In genomic region chrIV:16125777-16126176, ce11 we compare ENCODE assay signal across 2 worm cellular contexts.
TF ChIP-seq lines count a peak whose summit lies in the region.

No protein-coding gene starts in this region.

TF ChIP-seq in whole organism, L4 larva, 104 proteins besides CTCF, POLR2A, EP300 and RAD21:
- TF ChIP-seq snpc-1.2 (GFP tag; IDR thresholded peaks at IDR 0.05; lab: Robert Waterston, UW) = peak; percentile 76
- no peak for TF ChIP-seq ces-1 (GFP tag; optimal IDR thresholded peaks at IDR 0.05; lab: Kevin White, UChicago)

TF ChIP-seq in whole organism, young adult, 124 proteins besides CTCF, POLR2A, EP300 and RAD21:
- TF ChIP-seq snpc-4 (GFP tag; optimal IDR thresholded peaks at IDR 0.05; lab: Kevin White, UChicago) (peak; percentile 4), snpc-4 (tag; optimal IDR thresholded peaks at IDR 0.05; lab: Kevin White, UChicago) (peak in 2 of 4 experiments; percentile 6 to 63), attf-6 (GFP tag; IDR thresholded peaks at IDR 0.05; lab: Robert Waterston, UW) (peak; percentile 65), ztf-18 (tag; optimal IDR thresholded peaks at IDR 0.05; lab: Kevin White, UChicago) (no peak)

Comparison
In these comparisons a context has a peak if more than half of its experiments do, and no peak if none do; other contexts are left out.
1. Of the 7 proteins assayed by ChIP-seq in both whole organism, young adult and whole organism, L4 larva: peak only in whole organism, young adult: snpc-4; only in whole organism, L4 larva: none; in both: none; in neither: 6.